Fruit fly (Drosophila melanogaster) whole organism, embryonic: Measurements from ENCODE around the gene CG17264.

Experiments
- CG10147 ChIP-seq: fragments of 200-800 bp; sonication (Bioruptor generic); optimal IDR thresholded peaks from 2 replicates; lab custom pipeline; 2019; ENCODE audit warnings: missing biosample characterization, mild to moderate bottlenecking, missing genetic modification characterization, moderate library complexity
- CG10565 ChIP-seq: fragments of 200-800 bp; sonication (Bioruptor generic); optimal IDR thresholded peaks from 3 replicates; lab custom pipeline; 2016; ENCODE audit warnings: missing biosample characterization, mild to moderate bottlenecking, missing genetic modification characterization
- CG14710 ChIP-seq: fragments of 200-800 bp; sonication (Bioruptor generic); optimal IDR thresholded peaks from 3 replicates; lab custom pipeline; 2019; ENCODE audit warnings: missing biosample characterization, mild to moderate bottlenecking, missing genetic modification characterization, moderate library complexity
- CG15479 ChIP-seq: fragments of 200-800 bp; sonication (Bioruptor generic); optimal IDR thresholded peaks from 3 replicates; lab custom pipeline; 2019; ENCODE audit warnings: missing biosample characterization, mild to moderate bottlenecking, missing genetic modification characterization, moderate library complexity
- CG17912 ChIP-seq: fragments of 200-800 bp; sonication (Bioruptor generic); optimal IDR thresholded peaks from 2 replicates; lab custom pipeline; 2018; ENCODE audit warnings: missing biosample characterization, mild to moderate bottlenecking, missing genetic modification characterization
- CG1792 ChIP-seq: fragments of 200-800 bp; sonication (Bioruptor generic); optimal IDR thresholded peaks from 2 replicates; lab custom pipeline; 2016; ENCODE audit warnings: missing biosample characterization, missing genetic modification characterization
- CG2116 ChIP-seq: fragments of 200-800 bp; sonication (Bioruptor generic); optimal IDR thresholded peaks from 3 replicates; lab custom pipeline; 2018; ENCODE audit warnings: missing biosample characterization, mild to moderate bottlenecking, missing genetic modification characterization
- CG2712 ChIP-seq: fragments of 200-800 bp; optimal IDR thresholded peaks from 3 replicates; lab custom pipeline; 2019; ENCODE audit warnings: missing biosample characterization, mild to moderate bottlenecking, missing genetic modification characterization, moderate library complexity
- CG2889 ChIP-seq: fragments of 200-800 bp; sonication (Bioruptor generic); IDR thresholded peaks from 3 replicates; pipeline ENCODE4 v1.3.6; 2022; ENCODE audit warnings: missing biosample characterization, missing genetic modification characterization
- CG30431 ChIP-seq: fragments of 200-800 bp; sonication (Bioruptor generic); optimal IDR thresholded peaks from 2 replicates; lab custom pipeline; 2017; ENCODE audit warnings: missing biosample characterization, missing genetic modification characterization
- CG3847 ChIP-seq: fragments of 200-800 bp; sonication (Bioruptor generic); IDR thresholded peaks from 2 replicates; pipeline ENCODE4 v1.3.6; 2022; ENCODE audit warnings: missing biosample characterization, missing genetic modification characterization
- CG5245 ChIP-seq: fragments of 200-800 bp; sonication (Bioruptor generic); optimal IDR thresholded peaks from 3 replicates; lab custom pipeline; 2016; ENCODE audit warnings: missing biosample characterization, missing genetic modification characterization
- CG6175 ChIP-seq: fragments of 200-800 bp; sonication (Bioruptor generic); IDR thresholded peaks from 3 replicates; pipeline ENCODE4 v1.3.6; 2022; ENCODE audit warnings: missing biosample characterization, missing genetic modification characterization
- CG7963 ChIP-seq: fragments of 200-800 bp; sonication (Bioruptor generic); IDR thresholded peaks from 3 replicates; pipeline ENCODE4 v1.3.6; 2022; ENCODE audit warnings: missing biosample characterization, missing genetic modification characterization; ENCODE audit not compliant: partially characterized antibody
- D ChIP-seq, 2 experiments: fragments of 200-800 bp in 1 of 2; fragments of >200 bp in 1 of 2; sonication (Bioruptor generic) in 1 of 2; optimal IDR thresholded peaks; 2 replicates in 1 of 2; 3 replicates in 1 of 2; lab custom pipeline; 2017; ENCODE audit warnings: mild to moderate bottlenecking in 1 of 2, missing biosample characterization in 1 of 2, missing genetic modification characterization in 1 of 2, missing genetic modification reagents in 1 of 2
- Doc2 ChIP-seq: fragments of 200-800 bp; sonication (Bioruptor generic); IDR thresholded peaks from 2 replicates; pipeline ENCODE4 v1.3.6; 2022; ENCODE audit warnings: missing biosample characterization, missing genetic modification characterization
- GATAe ChIP-seq: fragments of 200-800 bp; sonication (Bioruptor generic); conservative IDR thresholded peaks from 2 replicates; pipeline ENCODE4 v1.3.6; 2022; ENCODE audit warnings: missing biosample characterization, missing genetic modification characterization
- H15 ChIP-seq: fragments of 200-800 bp; sonication (Bioruptor generic); IDR thresholded peaks from 3 replicates; pipeline ENCODE4 v1.3.6; 2022; ENCODE audit warnings: missing biosample characterization, missing genetic modification characterization
- HLHmδ ChIP-seq: fragments of 200-800 bp; sonication (Bioruptor generic); optimal IDR thresholded peaks from 2 replicates; lab custom pipeline; 2018; ENCODE audit warnings: missing biosample characterization, mild to moderate bottlenecking, missing genetic modification characterization, moderate library complexity
- Med ChIP-seq: fragments of 200-800 bp; sonication (Bioruptor generic); peaks from one replicate; lab custom pipeline; 2016; ENCODE audit warnings: missing biosample characterization, missing genetic modification characterization, mild to moderate bottlenecking, inconsistent platforms, moderate library complexity
- NC2α ChIP-seq: fragments of 200-800 bp; sonication (Bioruptor generic); optimal IDR thresholded peaks from 2 replicates; lab custom pipeline; 2016; ENCODE audit warnings: missing biosample characterization, missing genetic modification characterization
- NFAT ChIP-seq: fragments of 200-800 bp; sonication (Bioruptor generic); IDR thresholded peaks from 2 replicates; pipeline ENCODE4 v1.3.6; 2022; ENCODE audit warnings: missing biosample characterization, missing genetic modification characterization
- Oli ChIP-seq: fragments of 200-800 bp; sonication (Bioruptor generic); optimal IDR thresholded peaks from 2 replicates; lab custom pipeline; 2018; ENCODE audit warnings: missing biosample characterization, mild to moderate bottlenecking, missing genetic modification characterization, moderate library complexity
- Ptx1 ChIP-seq: fragments of 200-800 bp; sonication (Bioruptor generic); IDR thresholded peaks from 2 replicates; pipeline ENCODE4 v1.3.6; 2022; ENCODE audit warnings: missing biosample characterization, missing genetic modification characterization
- Rx ChIP-seq: fragments of 200-800 bp; sonication (Bioruptor generic); IDR thresholded peaks from 2 replicates; pipeline ENCODE4 v1.3.6; 2022; ENCODE audit warnings: missing biosample characterization, missing genetic modification characterization
- Scr ChIP-seq: fragments of 200-800 bp; sonication (Bioruptor generic); IDR thresholded peaks from 2 replicates; pipeline ENCODE4 v1.3.6; 2022; ENCODE audit warnings: missing biosample characterization, missing genetic modification characterization; ENCODE audit not compliant: partially characterized antibody
- Sox102F ChIP-seq: fragments of 200-800 bp; sonication (Bioruptor generic); optimal IDR thresholded peaks from 2 replicates; lab custom pipeline; 2018; ENCODE audit warnings: missing biosample characterization, mild to moderate bottlenecking, missing genetic modification characterization, moderate library complexity
- YL-1 ChIP-seq: fragments of 200-800 bp; sonication (Bioruptor generic); optimal IDR thresholded peaks from 3 replicates; lab custom pipeline; 2017; ENCODE audit warnings: missing biosample characterization, mild to moderate bottlenecking, missing genetic modification characterization
- ap ChIP-seq: fragments of 200-800 bp; sonication (Bioruptor generic); IDR thresholded peaks from 2 replicates; pipeline ENCODE4 v1.3.6; 2022; ENCODE audit warnings: missing biosample characterization, missing genetic modification characterization
- chinmo ChIP-seq: fragments of 200-800 bp; sonication (Bioruptor generic); IDR thresholded peaks from 4 replicates; pipeline ENCODE4 v1.3.6; 2022; ENCODE audit warnings: missing biosample characterization, missing genetic modification characterization; ENCODE audit not compliant: partially characterized antibody
- crp ChIP-seq, 2 experiments: fragments of 200-800 bp; sonication (Bioruptor generic); optimal IDR thresholded peaks; 2 replicates in 1 of 2; 3 replicates in 1 of 2; lab custom pipeline; 2017; ENCODE audit warnings: missing biosample characterization in 2 of 2, missing genetic modification characterization in 2 of 2, mild to moderate bottlenecking in 1 of 2, moderate library complexity in 1 of 2
- exex ChIP-seq: fragments of 200-800 bp; sonication (Bioruptor generic); optimal IDR thresholded peaks from 4 replicates; lab custom pipeline; 2018; ENCODE audit warnings: missing biosample characterization, mild to moderate bottlenecking, missing genetic modification characterization, moderate library complexity
- fu2 ChIP-seq: fragments of 200-800 bp; sonication (Bioruptor generic); optimal IDR thresholded peaks from 2 replicates; lab custom pipeline; 2016; ENCODE audit warnings: missing biosample characterization, missing genetic modification characterization
- ken ChIP-seq: fragments of 200-800 bp; sonication (Bioruptor generic); IDR thresholded peaks from 3 replicates; pipeline ENCODE4 v1.3.6; 2022; ENCODE audit warnings: missing biosample characterization, missing genetic modification characterization
- knrl ChIP-seq: fragments of 200-800 bp; sonication (Bioruptor generic); IDR thresholded peaks from 3 replicates; pipeline ENCODE4 v1.3.6; 2022; ENCODE audit warnings: missing biosample characterization, missing genetic modification characterization; ENCODE audit not compliant: partially characterized antibody
- lola ChIP-seq, 3 experiments: fragments of >200 bp in 2 of 3; fragments of 200-800 bp in 1 of 3; sonication (Bioruptor generic) in 1 of 3; optimal IDR thresholded peaks; 2 replicates each; lab custom pipeline; 2017 to 2019; ENCODE audit warnings: missing biosample characterization in 3 of 3, missing genetic modification characterization in 3 of 3, mild to moderate bottlenecking in 1 of 3, moderate library complexity in 1 of 3
- mld ChIP-seq: fragments of 200-800 bp; sonication (Bioruptor generic); IDR thresholded peaks from 3 replicates; pipeline ENCODE4 v1.3.6; 2022; ENCODE audit warnings: missing biosample characterization, missing genetic modification characterization; ENCODE audit not compliant: partially characterized antibody
- nau ChIP-seq: fragments of 200-800 bp; sonication (Bioruptor generic); optimal IDR thresholded peaks from 3 replicates; lab custom pipeline; 2017; ENCODE audit warnings: missing biosample characterization, mild to moderate bottlenecking, missing genetic modification characterization, missing genetic modification reagents
- odd ChIP-seq: fragments of 200-800 bp; sonication (Bioruptor generic); optimal IDR thresholded peaks from 2 replicates; lab custom pipeline; 2017; ENCODE audit warnings: missing biosample characterization, mild to moderate bottlenecking, missing genetic modification characterization
- phol ChIP-seq: fragments of 200-800 bp; sonication (Bioruptor generic); optimal IDR thresholded peaks from 3 replicates; lab custom pipeline; 2018; ENCODE audit warnings: missing biosample characterization, mild to moderate bottlenecking, missing genetic modification characterization, moderate library complexity
- sens ChIP-seq: fragments of 200-800 bp; sonication (Bioruptor generic); peaks from one replicate; lab custom pipeline; 2016; ENCODE audit warnings: missing biosample characterization, missing genetic modification characterization
- sim ChIP-seq: fragments of 200-800 bp; sonication (Bioruptor generic); IDR thresholded peaks from 2 replicates; pipeline ENCODE4 v1.3.6; 2022; ENCODE audit warnings: missing biosample characterization, missing genetic modification characterization
- sr ChIP-seq: fragments of 200-800 bp; sonication (Bioruptor generic); IDR thresholded peaks from 3 replicates; pipeline ENCODE4 v1.3.6; 2022; ENCODE audit warnings: missing biosample characterization, missing genetic modification characterization
- stwl ChIP-seq: fragments of 200-800 bp; sonication (Bioruptor generic); optimal IDR thresholded peaks from 3 replicates; lab custom pipeline; 2018; ENCODE audit warnings: missing biosample characterization, mild to moderate bottlenecking, missing genetic modification characterization, moderate library complexity
- tgo ChIP-seq: fragments of 200-800 bp; sonication (Bioruptor generic); IDR thresholded peaks from 3 replicates; pipeline ENCODE4 v1.3.6; 2022; ENCODE audit warnings: missing biosample characterization, missing genetic modification characterization
- toy ChIP-seq: fragments of 200-800 bp; sonication (Bioruptor generic); IDR thresholded peaks from 2 replicates; pipeline ENCODE4 v1.3.6; 2022; ENCODE audit warnings: missing biosample characterization, missing genetic modification characterization
- trem ChIP-seq: fragments of 200-800 bp; optimal IDR thresholded peaks from 3 replicates; lab custom pipeline; 2019; ENCODE audit warnings: missing biosample characterization, mild to moderate bottlenecking, missing genetic modification characterization, moderate library complexity
- ttk ChIP-seq: fragments of 200-800 bp; sonication (Bioruptor generic); IDR thresholded peaks from 2 replicates; pipeline ENCODE4 v2.1.2; 2022; ENCODE audit warnings: missing biosample characterization, missing genetic modification characterization
- wor ChIP-seq: fragments of 200-800 bp; sonication (Bioruptor generic); IDR thresholded peaks from 2 replicates; pipeline ENCODE4 v1.3.6; 2022; ENCODE audit warnings: missing biosample characterization, missing genetic modification characterization
- zen ChIP-seq: fragments of 200-800 bp; sonication (Bioruptor generic); optimal IDR thresholded peaks from 3 replicates; lab custom pipeline; 2018; ENCODE audit warnings: missing biosample characterization, mild to moderate bottlenecking, missing genetic modification characterization, moderate library complexity
- zen2 ChIP-seq: fragments of 200-800 bp; sonication (Bioruptor generic); IDR thresholded peaks from 3 replicates; pipeline ENCODE4 v1.3.6; 2022; ENCODE audit warnings: missing biosample characterization, missing genetic modification characterization; ENCODE audit not compliant: partially characterized antibody

CG17264 gene

dm6 chr2L:3018212-3018611 lies at the start of gene CG17264, which contains the start of gene CG17224:
Gene CG17264 (plus strand): TSS chr2L:3018508.
Gene CG17224 (minus strand): TSS chr2L:3018308.
- TF ChIP-seq sim (no peak), CG15479 (GFP tag; lab: Kevin White, UChicago) (no peak), CG10565 (GFP tag; lab: Kevin White, UChicago) (no peak), wor (GFP tag; lab: Robert Waterston, UW) (no peak), stwl (tag; lab: Kevin White, UChicago) (peak; percentile 37), ap (no peak), nau (no peak), crp (GFP tag; optimal IDR thresholded peaks at IDR 0.05; lab: Kevin White, UChicago) (no peak), CG6175 (GFP tag; lab: Robert Waterston, UW) (no peak), fu2 (GFP tag; lab: Kevin White, UChicago) (no peak), knrl (GFP tag; lab: Robert Waterston, UW) (no peak), Scr (GFP tag; lab: Robert Waterston, UW) (no peak), CG2889 (GFP tag; lab: Robert Waterston, UW) (no peak), Rx (GFP tag; lab: Robert Waterston, UW) (no peak), odd (GFP tag; lab: Kevin White, UChicago) (no peak), chinmo (GFP tag; lab: Robert Waterston, UW) (no peak), zen2 (GFP tag; lab: Robert Waterston, UW) (no peak), CG7963 (GFP tag; lab: Robert Waterston, UW) (no peak), ttk (no peak), CG14710 (tag; lab: Kevin White, UChicago) (no peak), CG5245 (GFP tag; lab: Kevin White, UChicago) (no peak), GATAe (GFP tag; lab: Robert Waterston, UW) (no peak), trem (peak; percentile 20), D (optimal IDR thresholded peaks at IDR 0.05; lab: Kevin White, UChicago) (no peak), D (GFP tag; optimal IDR thresholded peaks at IDR 0.05; lab: Kevin White, UChicago) (no peak), CG3847 (GFP tag; lab: Robert Waterston, UW) (no peak), Sox102F (GFP tag; lab: Kevin White, UChicago) (no peak), NC2α (no peak), sr (peak; percentile 45; the same call in 1 of the 3 replicates), lola (GFP tag; optimal IDR thresholded peaks at IDR 0.05; lab: Kevin White, UChicago) (no peak), Ptx1 (GFP tag; lab: Robert Waterston, UW) (no peak), ken (GFP tag; lab: Robert Waterston, UW) (no peak), HLHmδ (GFP tag; lab: Kevin White, UChicago) (peak; percentile 52), H15 (GFP tag; lab: Robert Waterston, UW) (no peak), mld (GFP tag; lab: Robert Waterston, UW) (no peak), toy (GFP tag; lab: Robert Waterston, UW) (no peak), CG1792 (no peak), CG2712 (no peak), sens (GFP tag; lab: Kevin White, UChicago) (peak; percentile 73), Med (GFP tag; lab: Kevin White, UChicago) (peak; percentile 3), Oli (tag; lab: Kevin White, UChicago) (no peak), CG2116 (GFP tag; lab: Kevin White, UChicago) (no peak), CG10147 (no peak), zen (tag; lab: Kevin White, UChicago) (no peak), phol (tag; lab: Kevin White, UChicago) (no peak), CG17912 (GFP tag; lab: Kevin White, UChicago) (no peak), Doc2 (GFP tag; lab: Robert Waterston, UW) (no peak), NFAT (GFP tag; lab: Robert Waterston, UW) (no peak), CG30431 (GFP tag; lab: Kevin White, UChicago) (no peak), tgo (no peak), exex (tag; lab: Kevin White, UChicago) (no peak), YL-1 (GFP tag; lab: Kevin White, UChicago) (no peak)
